Worm (Caenorhabditis elegans): ENCODE data around the gene cyp-37A1.
A peak's percentile ranks its signal among the peaks of the same experiment; 100 is the strongest.

Gene cyp-37A1

DNA sequence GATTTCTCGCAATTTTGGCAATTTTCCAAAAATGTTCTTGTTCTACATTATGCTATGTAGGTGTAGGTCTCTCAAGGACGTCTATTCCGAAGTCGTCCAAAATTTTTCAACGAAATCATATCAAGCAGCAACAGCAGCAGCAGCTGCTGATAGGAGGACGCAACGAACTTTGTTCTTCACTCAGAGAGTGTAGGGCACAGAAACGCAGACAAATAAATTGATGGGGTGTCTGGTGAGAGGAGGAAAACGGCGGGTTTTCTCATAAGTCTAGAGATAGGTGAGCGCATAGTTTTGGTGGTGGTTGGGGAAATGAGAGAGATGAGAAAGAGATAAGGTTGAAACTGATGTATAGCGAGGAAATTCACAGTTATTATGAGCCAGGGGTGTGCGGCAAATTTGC, 32.3 kb upstream of the cyp-37A1 start (continued):
- no peak for TF ChIP-seq egl-13 (tag; optimal IDR thresholded peaks at IDR 0.05)
- TF ChIP-seq nhr-85 (tag): peak; percentile 90
- no peak for TF ChIP-seq unc-62 (GFP tag; optimal IDR thresholded peaks at IDR 0.05)
- TF ChIP-seq elt-3 (tag; optimal IDR thresholded peaks at IDR 0.05): peak in 2 of 6 experiments; percentile 47 to 78
- no peak for TF ChIP-seq ama-1 (optimal IDR thresholded peaks at IDR 0.05)
- no peak for TF ChIP-seq nhr-11 (tag; optimal IDR thresholded peaks at IDR 0.05)
- TF ChIP-seq ceh-82 (tag; optimal IDR thresholded peaks at IDR 0.05): peak in 1 of 3 experiments; percentile 1
- TF ChIP-seq nhr-12 (tag; optimal IDR thresholded peaks at IDR 0.05): no peak
- TF ChIP-seq lin-13 (GFP tag; optimal IDR thresholded peaks at IDR 0.05): no peak
- peak; percentile 80 for TF ChIP-seq blmp-1 (tag; optimal IDR thresholded peaks at IDR 0.05)
- TF ChIP-seq pqm-1 (tag; optimal IDR thresholded peaks at IDR 0.05): no peak
- peak; percentile 76 for TF ChIP-seq rnt-1 (tag; optimal IDR thresholded peaks at IDR 0.05)
- TF ChIP-seq isw-1 (GFP tag; IDR thresholded peaks at IDR 0.05): no peak
- TF ChIP-seq efl-1 (optimal IDR thresholded peaks at IDR 0.05): peak; percentile 3 to 4
- no peak for TF ChIP-seq efl-1 (GFP tag; optimal IDR thresholded peaks at IDR 0.05 in 1 of 2)
- no peak for TF ChIP-seq fos-1 (tag; optimal IDR thresholded peaks at IDR 0.05)
- no peak for TF ChIP-seq efl-3 (GFP tag; optimal IDR thresholded peaks at IDR 0.05)
- no peak for TF ChIP-seq nhr-76 (tag; optimal IDR thresholded peaks at IDR 0.05)
- peak; percentile 69 for TF ChIP-seq snu-23 (GFP tag; optimal IDR thresholded peaks at IDR 0.05)
- TF ChIP-seq mep-1 (tag; optimal IDR thresholded peaks at IDR 0.05): peak; percentile 60
- TF ChIP-seq unc-130 (tag; optimal IDR thresholded peaks at IDR 0.05): peak; percentile 51
- no peak for TF ChIP-seq fkh-4 (tag; optimal IDR thresholded peaks at IDR 0.05; ENCODE audit: borderline replicate concordance)
- no peak for TF ChIP-seq alr-1 (tag; optimal IDR thresholded peaks at IDR 0.05; ENCODE audit: borderline replicate concordance)
- TF ChIP-seq lin-39 (tag; optimal IDR thresholded peaks at IDR 0.05): no peak
- no peak for TF ChIP-seq unc-30 (tag; optimal IDR thresholded peaks at IDR 0.05)
- no peak for TF ChIP-seq mab-9 (GFP tag; IDR thresholded peaks at IDR 0.05)
- no peak for TF ChIP-seq sup-37 (GFP tag; optimal IDR thresholded peaks at IDR 0.05)
- no peak for TF ChIP-seq pag-3 (tag; optimal IDR thresholded peaks at IDR 0.05; ENCODE audit: borderline replicate concordance, insufficient read depth)
- TF ChIP-seq ceh-88 (GFP tag; IDR thresholded peaks at IDR 0.05): no peak
- peak; percentile 55 for TF ChIP-seq nhr-19 (GFP tag; conservative IDR thresholded peaks at IDR 0.05)
- TF ChIP-seq xbp-1 (tag; optimal IDR thresholded peaks at IDR 0.05): no peak
- no peak for TF ChIP-seq nhr-28 (tag; optimal IDR thresholded peaks at IDR 0.05)
- no peak for TF ChIP-seq hlh-17 (GFP tag; optimal IDR thresholded peaks at IDR 0.05; ENCODE audit: borderline replicate concordance)
- TF ChIP-seq lin-15B (tag; optimal IDR thresholded peaks at IDR 0.05): no peak
- no peak for TF ChIP-seq dsc-1 (tag; optimal IDR thresholded peaks at IDR 0.05)
- no peak for TF ChIP-seq aly-2 (tag; optimal IDR thresholded peaks at IDR 0.05)
- TF ChIP-seq pax-3 (tag; optimal IDR thresholded peaks at IDR 0.05): no peak
- no peak for TF ChIP-seq nhr-237 (tag; optimal IDR thresholded peaks at IDR 0.05)
- TF ChIP-seq swsn-7 (tag; optimal IDR thresholded peaks at IDR 0.05): no peak
- TF ChIP-seq nhr-84 (tag; optimal IDR thresholded peaks at IDR 0.05): no peak
- peak; percentile 63 for TF ChIP-seq nhr-71 (tag; optimal IDR thresholded peaks at IDR 0.05)
- TF ChIP-seq lin-35 (GFP tag; optimal IDR thresholded peaks at IDR 0.05): peak; percentile 3 to 49
- TF ChIP-seq C04F5.9 (tag; optimal IDR thresholded peaks at IDR 0.05): no peak
- TF ChIP-seq fkh-10 (GFP tag; optimal IDR thresholded peaks at IDR 0.05): no peak
- TF ChIP-seq sptf-1 (tag; optimal IDR thresholded peaks at IDR 0.05): no peak
- TF ChIP-seq hlh-4 (tag; optimal IDR thresholded peaks at IDR 0.05): no peak
- TF ChIP-seq sox-4 (tag; optimal IDR thresholded peaks at IDR 0.05): no peak
- TF ChIP-seq C16A3.4 (tag; optimal IDR thresholded peaks at IDR 0.05): peak; percentile 13
- no peak for TF ChIP-seq aha-1 (tag; optimal IDR thresholded peaks at IDR 0.05)
- TF ChIP-seq lsy-2 (tag; optimal IDR thresholded peaks at IDR 0.05): peak; percentile 23 to 48
- TF ChIP-seq nhr-77 (tag; optimal IDR thresholded peaks at IDR 0.05): peak; percentile 55
- no peak for TF ChIP-seq irx-1 (tag; optimal IDR thresholded peaks at IDR 0.05)
- peak; percentile 27 for TF ChIP-seq tbx-2 (tag; optimal IDR thresholded peaks at IDR 0.05)
- no peak for TF ChIP-seq unc-86 (tag; optimal IDR thresholded peaks at IDR 0.05)
- no peak for TF ChIP-seq Y116A8C.19 (tag; optimal IDR thresholded peaks at IDR 0.05; ENCODE audit: borderline replicate concordance)

Data from whole organism, L1 larva.